Worm (Caenorhabditis elegans) whole organism, young adult: ENCODE data around the gene F59A6.3.

Experiments
- B0035.1 ChIP-seq: sonication (generic microtip); optimal IDR thresholded peaks from 2 replicates; lab custom pipeline; 2016; ENCODE audit warnings: missing genetic modification characterization, mild to moderate bottlenecking, missing compliant biosample characterization, missing genotype, missing genetic modification reagents
- C06A6.2 ChIP-seq: fragments of 200-800 bp; sonication (Bioruptor generic); conservative IDR thresholded peaks from 2 replicates; pipeline ENCODE4 v1.3.6; 2022; ENCODE audit warnings: missing genetic modification characterization, missing compliant biosample characterization
- F55B11.4 ChIP-seq: sonication (generic microtip); optimal IDR thresholded peaks from 2 replicates; lab custom pipeline; 2016; ENCODE audit warnings: missing compliant biosample characterization, missing genetic modification characterization, borderline replicate concordance; ENCODE audit not compliant: insufficient read depth
- T26A5.8 ChIP-seq: sonication (generic microtip); optimal IDR thresholded peaks from 2 replicates; lab custom pipeline; 2016; ENCODE audit warnings: missing genetic modification characterization, missing compliant biosample characterization
- Y56A3A.18 ChIP-seq: fragments of 200-800 bp; sonication (Bioruptor generic); IDR thresholded peaks from 2 replicates; pipeline ENCODE4 v1.3.6; 2022; ENCODE audit warnings: missing genetic modification reagents, missing genetic modification characterization, missing compliant biosample characterization
- Y79H2A.3 ChIP-seq: fragments of 200-800 bp; sonication (Bioruptor generic); conservative IDR thresholded peaks from 2 replicates; pipeline ENCODE4 v1.3.6; 2022; ENCODE audit warnings: missing genetic modification reagents, missing genetic modification characterization, missing compliant biosample characterization
- Y95B8A.8 ChIP-seq: fragments of 200-800 bp; sonication (Bioruptor generic); IDR thresholded peaks from 2 replicates; pipeline ENCODE4 v1.3.6; 2022; ENCODE audit warnings: missing genetic modification reagents, missing genetic modification characterization, missing compliant biosample characterization
- akir-1 ChIP-seq: fragments of 200-800 bp; sonication (Bioruptor generic); optimal IDR thresholded peaks from 2 replicates; lab custom pipeline; 2018; ENCODE audit warnings: mild to moderate bottlenecking, missing genetic modification characterization, moderate library complexity, missing compliant biosample characterization
- ama-1 ChIP-seq, 3 experiments: fragments of 150-350 bp in 1 of 3; sonication (generic microtip) in 2 of 3; optimal IDR thresholded peaks; 2 replicates each; lab custom pipeline; 2014 to 2018; ENCODE audit warnings: missing biosample characterization in 2 of 3, missing genetic modification characterization in 2 of 3, missing genetic modification reagents in 2 of 3
- aptf-2 ChIP-seq: fragments of 200-800 bp; sonication (Bioruptor generic); conservative IDR thresholded peaks from 2 replicates; pipeline ENCODE4 v1.3.6; 2022; ENCODE audit warnings: missing genetic modification reagents, missing genetic modification characterization, missing compliant biosample characterization
- attf-5 ChIP-seq: fragments of 200-800 bp; sonication (Bioruptor generic); optimal IDR thresholded peaks from 2 replicates; lab custom pipeline; 2018; ENCODE audit warnings: mild to moderate bottlenecking, missing genetic modification characterization, missing compliant biosample characterization
- attf-6 ChIP-seq: fragments of 200-800 bp; sonication (Bioruptor generic); IDR thresholded peaks from 2 replicates; pipeline ENCODE4 v1.3.6; 2022; ENCODE audit warnings: missing genetic modification reagents, missing genetic modification characterization, missing compliant biosample characterization
- bed-1 ChIP-seq: fragments of 200-800 bp; sonication (Bioruptor generic); IDR thresholded peaks from 2 replicates; pipeline ENCODE4 v1.3.6; 2022; ENCODE audit warnings: missing genetic modification reagents, missing genetic modification characterization, missing compliant biosample characterization
- bed-2 ChIP-seq: fragments of 200-800 bp; sonication (Bioruptor generic); IDR thresholded peaks from 2 replicates; pipeline ENCODE4 v1.3.6; 2022; ENCODE audit warnings: missing genetic modification reagents, missing genetic modification characterization, missing compliant biosample characterization
- cebp-2 ChIP-seq: fragments of 200-800 bp; sonication (Bioruptor generic); IDR thresholded peaks from 2 replicates; pipeline ENCODE4 v1.3.6; 2022; ENCODE audit warnings: missing genetic modification characterization, missing compliant biosample characterization
- ceh-100 ChIP-seq: fragments of 200-800 bp; sonication (Bioruptor generic); IDR thresholded peaks from 2 replicates; pipeline ENCODE4 v1.3.6; 2022; ENCODE audit warnings: missing genetic modification reagents, missing genetic modification characterization, missing compliant biosample characterization
- ceh-27 ChIP-seq: fragments of 200-800 bp; sonication (Bioruptor generic); optimal IDR thresholded peaks from 2 replicates; lab custom pipeline; 2018; ENCODE audit warnings: mild to moderate bottlenecking, missing genetic modification characterization, moderate library complexity, missing compliant biosample characterization
- dox-1 ChIP-seq: fragments of 200-800 bp; sonication (Bioruptor generic); IDR thresholded peaks from 2 replicates; pipeline ENCODE4 v1.3.6; 2022; ENCODE audit warnings: missing genetic modification reagents, missing genetic modification characterization, missing compliant biosample characterization
- dpff-1 ChIP-seq: sonication (generic microtip); optimal IDR thresholded peaks from 2 replicates; lab custom pipeline; 2017; ENCODE audit warnings: mild to moderate bottlenecking, missing genetic modification characterization, missing compliant biosample characterization
- egl-18 ChIP-seq: fragments of 200-800 bp; sonication (Bioruptor generic); IDR thresholded peaks from 2 replicates; pipeline ENCODE4 v1.3.6; 2022; ENCODE audit warnings: missing genetic modification reagents, missing genetic modification characterization, missing compliant biosample characterization
- ets-4 ChIP-seq: fragments of 200-800 bp; sonication (Bioruptor generic); optimal IDR thresholded peaks from 2 replicates; lab custom pipeline; 2018; ENCODE audit warnings: mild to moderate bottlenecking, missing genetic modification characterization, missing compliant biosample characterization
- fkh-3 ChIP-seq: sonication (generic microtip); optimal IDR thresholded peaks from 2 replicates; lab custom pipeline; 2016; ENCODE audit warnings: mild to moderate bottlenecking, missing genetic modification characterization, missing compliant biosample characterization
- hlh-26 ChIP-seq: fragments of 200-800 bp; sonication (Bioruptor generic); conservative IDR thresholded peaks from 2 replicates; pipeline ENCODE4 v1.3.6; 2022; ENCODE audit warnings: missing genetic modification reagents, missing genetic modification characterization, missing compliant biosample characterization
- hmg-1.2 ChIP-seq: fragments of 200-800 bp; sonication (Bioruptor generic); IDR thresholded peaks from 2 replicates; pipeline ENCODE4 v1.3.6; 2022; ENCODE audit warnings: missing genetic modification reagents, missing genetic modification characterization, missing compliant biosample characterization
- hrde-1 ChIP-seq: sonication (generic microtip); optimal IDR thresholded peaks from 2 replicates; lab custom pipeline; 2016; ENCODE audit warnings: missing genetic modification characterization, mild to moderate bottlenecking, missing compliant biosample characterization, moderate library complexity, missing genotype, missing genetic modification reagents, borderline replicate concordance
- let-607 ChIP-seq, 2 experiments: fragments of 200-800 bp in 1 of 2; sonication (Bioruptor generic) in 1 of 2; sonication (generic microtip) in 1 of 2; optimal IDR thresholded peaks; 2 replicates each; lab custom pipeline; 2016 to 2018; ENCODE audit warnings: mild to moderate bottlenecking in 2 of 2, missing compliant biosample characterization in 2 of 2, missing genetic modification characterization in 2 of 2, moderate library complexity in 2 of 2, missing genotype in 1 of 2
- lin-26 ChIP-seq: fragments of 200-800 bp; sonication (Bioruptor generic); IDR thresholded peaks from 2 replicates; pipeline ENCODE4 v1.3.6; 2022; ENCODE audit warnings: missing genetic modification reagents, missing genetic modification characterization, missing compliant biosample characterization
- lin-35 ChIP-seq, 3 experiments: fragments of 150-350 bp in 2 of 3; sonication (generic microtip) in 1 of 3; optimal IDR thresholded peaks; 2 replicates each; lab custom pipeline; 2014 to 2018; ENCODE audit warnings: missing biosample characterization in 3 of 3, missing genetic modification characterization in 3 of 3, missing genetic modification reagents in 3 of 3
- lin-54 ChIP-seq: fragments of 200-800 bp; sonication (Bioruptor generic); optimal IDR thresholded peaks from 2 replicates; lab custom pipeline; 2018; ENCODE audit warnings: mild to moderate bottlenecking, missing genetic modification characterization, missing compliant biosample characterization
- lir-1 ChIP-seq: fragments of 200-800 bp; sonication (Bioruptor generic); conservative IDR thresholded peaks from 2 replicates; pipeline ENCODE4 v1.3.6; 2022; ENCODE audit warnings: missing genetic modification reagents, missing genetic modification characterization, missing compliant biosample characterization
- madf-10 ChIP-seq: sonication (generic microtip); optimal IDR thresholded peaks from 2 replicates; lab custom pipeline; 2016; ENCODE audit warnings: mild to moderate bottlenecking, missing genetic modification characterization, missing compliant biosample characterization
- mcd-1 ChIP-seq: fragments of 200-800 bp; sonication (Bioruptor generic); IDR thresholded peaks from 2 replicates; pipeline ENCODE4 v1.3.6; 2022; ENCODE audit warnings: missing genetic modification reagents, missing genetic modification characterization, missing compliant biosample characterization
- mel-28 ChIP-seq: sonication (generic microtip); optimal IDR thresholded peaks from 2 replicates; lab custom pipeline; 2016; ENCODE audit warnings: borderline replicate concordance, mild to moderate bottlenecking, missing genetic modification characterization, missing compliant biosample characterization
- nfya-1 ChIP-seq: sonication (generic microtip); optimal IDR thresholded peaks from 2 replicates; lab custom pipeline; 2017; ENCODE audit warnings: antibody characterized with exemption, missing compliant biosample characterization, missing genetic modification characterization, borderline replicate concordance; ENCODE audit not compliant: insufficient read depth
- nhr-179 ChIP-seq: sonication (generic microtip); optimal IDR thresholded peaks from 2 replicates; lab custom pipeline; 2016; ENCODE audit warnings: mild to moderate bottlenecking, missing genetic modification characterization, missing compliant biosample characterization
- nhr-27 ChIP-seq: fragments of 200-800 bp; sonication (Bioruptor generic); optimal IDR thresholded peaks from 2 replicates; lab custom pipeline; 2018; ENCODE audit warnings: mild to moderate bottlenecking, missing genetic modification characterization, moderate library complexity, missing compliant biosample characterization
- pha-4 ChIP-seq: fragments of 150-350 bp; sonication (generic microtip); optimal IDR thresholded peaks from 2 replicates; lab custom pipeline; 2014; ENCODE audit warnings: missing biosample characterization, missing genetic modification reagents, missing genetic modification characterization
- snpc-1.1 ChIP-seq: sonication (generic microtip); optimal IDR thresholded peaks from 2 replicates; lab custom pipeline; 2017; ENCODE audit warnings: missing genetic modification characterization, mild to moderate bottlenecking, missing compliant biosample characterization, antibody characterized with exemption, moderate library complexity, missing genotype, missing genetic modification reagents; ENCODE audit not compliant: insufficient read depth
- snpc-4 ChIP-seq, 5 experiments: fragments of 150-350 bp in 1 of 5; sonication (generic microtip) in 4 of 5; optimal IDR thresholded peaks; 2 replicates each; lab custom pipeline; 2014 to 2018; ENCODE audit warnings: missing genetic modification characterization in 5 of 5, missing biosample characterization in 3 of 5, antibody characterized with exemption in 2 of 5, mild to moderate bottlenecking in 2 of 5, missing compliant biosample characterization in 2 of 5, missing genotype in 2 of 5, moderate library complexity in 2 of 5, missing genetic modification reagents in 1 of 5
- sptf-2 ChIP-seq: fragments of 200-800 bp; sonication (Bioruptor generic); optimal IDR thresholded peaks from 2 replicates; lab custom pipeline; 2018; ENCODE audit warnings: mild to moderate bottlenecking, missing genetic modification characterization, missing compliant biosample characterization
- tbp1 ChIP-seq: fragments of 200-800 bp; sonication (Bioruptor generic); optimal IDR thresholded peaks from 2 replicates; lab custom pipeline; 2018; ENCODE audit warnings: mild to moderate bottlenecking, missing genetic modification characterization, missing compliant biosample characterization
- tlf-1 ChIP-seq: fragments of 200-800 bp; sonication (Bioruptor generic); optimal IDR thresholded peaks from 2 replicates; lab custom pipeline; 2018; ENCODE audit warnings: mild to moderate bottlenecking, missing genetic modification characterization, missing compliant biosample characterization
- xnd-1 ChIP-seq: sonication (generic microtip); optimal IDR thresholded peaks from 2 replicates; lab custom pipeline; 2016; ENCODE audit warnings: missing genotype, missing genetic modification reagents, missing genetic modification characterization, missing compliant biosample characterization
- zim-3 ChIP-seq: sonication (generic microtip); optimal IDR thresholded peaks from 2 replicates; lab custom pipeline; 2017; ENCODE audit warnings: mild to moderate bottlenecking, missing genetic modification characterization, moderate library complexity, missing compliant biosample characterization
- ztf-3 ChIP-seq: fragments of 200-800 bp; sonication (Bioruptor generic); optimal IDR thresholded peaks from 2 replicates; lab custom pipeline; 2018; ENCODE audit warnings: mild to moderate bottlenecking, missing genetic modification characterization, missing compliant biosample characterization
- ztf-6 ChIP-seq: fragments of 200-800 bp; sonication (Bioruptor generic); IDR thresholded peaks from 2 replicates; pipeline ENCODE4 v1.3.6; 2022; ENCODE audit warnings: missing genetic modification reagents, missing genetic modification characterization, missing compliant biosample characterization

Gene F59A6.3

ce11 chrII:5032669-5033068 lies 24.5 kb downstream of the F59A6.3 start (continued):
- TF ChIP-seq let-607 (tag; optimal IDR thresholded peaks at IDR 0.05; lab: Kevin White, UChicago) (peak in 1 of 2 experiments; percentile 1), lir-1 (GFP tag; lab: Robert Waterston, UW) (no peak; the same call in 1 of the 2 replicates), ceh-100 (GFP tag; lab: Robert Waterston, UW) (peak; percentile 70), cebp-2 (GFP tag; lab: Robert Waterston, UW) (peak; percentile 89), lin-35 (GFP tag; optimal IDR thresholded peaks at IDR 0.05; lab: Kevin White, UChicago) (peak in 1 of 3 experiments; percentile 48), tlf-1 (GFP tag; lab: Kevin White, UChicago) (peak; percentile 14), dpff-1 (tag; lab: Kevin White, UChicago) (no peak), snpc-4 (GFP tag; optimal IDR thresholded peaks at IDR 0.05; lab: Kevin White, UChicago) (peak; percentile 34), snpc-4 (tag; optimal IDR thresholded peaks at IDR 0.05; lab: Kevin White, UChicago) (peak in 3 of 4 experiments; percentile 48 to 70 (median 69)), nhr-27 (tag; lab: Kevin White, UChicago) (peak; percentile 74), Y95B8A.8 (GFP tag; lab: Robert Waterston, UW) (0 out of 2 replicates have a peak, but pooled peaks have one; percentile 45), F55B11.4 (tag; lab: Kevin White, UChicago) (no peak), egl-18 (GFP tag; lab: Robert Waterston, UW) (0 out of 2 replicates have a peak, but pooled peaks have one; percentile 19), tbp1 (GFP tag; lab: Kevin White, UChicago) (peak; percentile 98), akir-1 (peak; percentile 48), mel-28 (tag; lab: Kevin White, UChicago) (no peak), dox-1 (GFP tag; lab: Robert Waterston, UW) (peak; percentile 82), Y79H2A.3 (GFP tag; lab: Robert Waterston, UW) (peak; percentile 45; the same call in 1 of the 2 replicates), bed-1 (GFP tag; lab: Robert Waterston, UW) (no peak), lin-26 (GFP tag; lab: Robert Waterston, UW) (peak; percentile 89), snpc-1.1 (tag; lab: Kevin White, UChicago) (no peak), hlh-26 (GFP tag; lab: Robert Waterston, UW) (no peak), ama-1 (optimal IDR thresholded peaks at IDR 0.05; lab: Kevin White, UChicago) (no peak), ama-1 (GFP tag; optimal IDR thresholded peaks at IDR 0.05; lab: Kevin White, UChicago) (peak; percentile 59 to 60), B0035.1 (tag; lab: Kevin White, UChicago) (peak; percentile 43), xnd-1 (no peak), nfya-1 (tag; lab: Kevin White, UChicago) (no peak), pha-4 (tag; lab: Kevin White, UChicago) (no peak), lin-54 (peak; percentile 76), aptf-2 (GFP tag; lab: Robert Waterston, UW) (no peak), C06A6.2 (GFP tag; lab: Robert Waterston, UW) (peak; percentile 35; the same call in 1 of the 2 replicates), madf-10 (peak; percentile 36), bed-2 (GFP tag; lab: Robert Waterston, UW) (no peak), Y56A3A.18 (GFP tag; lab: Robert Waterston, UW) (0 out of 2 replicates have a peak, but pooled peaks have one; percentile 37), hrde-1 (tag; lab: Kevin White, UChicago) (peak; percentile 63), T26A5.8 (tag; lab: Kevin White, UChicago) (peak; percentile 63), sptf-2 (GFP tag; lab: Kevin White, UChicago) (peak; percentile 30), ztf-6 (GFP tag; lab: Robert Waterston, UW) (0 out of 2 replicates have a peak, but pooled peaks have one; percentile 71), ztf-3 (GFP tag; lab: Kevin White, UChicago) (no peak), fkh-3 (no peak), attf-6 (GFP tag; lab: Robert Waterston, UW) (peak; percentile 73), attf-5 (GFP tag; lab: Kevin White, UChicago) (peak; percentile 67), ceh-27 (peak; percentile 54), zim-3 (tag; lab: Kevin White, UChicago) (peak; percentile 53), ets-4 (peak; percentile 7), mcd-1 (GFP tag; lab: Robert Waterston, UW) (peak; percentile 67), hmg-1.2 (GFP tag; lab: Robert Waterston, UW) (peak; percentile 66), nhr-179 (tag; lab: Kevin White, UChicago) (no peak)
